Worm (Caenorhabditis elegans): ENCODE data around the gene ehs-1.
A peak's percentile ranks its signal among the peaks of the same experiment; 100 is the strongest.
"Not testable (repeated sequence)": the region's sequence is repeated elsewhere in the genome, so short reads cannot be mapped to it uniquely, and the experiment has no call there.

ehs-1 gene

DNA sequence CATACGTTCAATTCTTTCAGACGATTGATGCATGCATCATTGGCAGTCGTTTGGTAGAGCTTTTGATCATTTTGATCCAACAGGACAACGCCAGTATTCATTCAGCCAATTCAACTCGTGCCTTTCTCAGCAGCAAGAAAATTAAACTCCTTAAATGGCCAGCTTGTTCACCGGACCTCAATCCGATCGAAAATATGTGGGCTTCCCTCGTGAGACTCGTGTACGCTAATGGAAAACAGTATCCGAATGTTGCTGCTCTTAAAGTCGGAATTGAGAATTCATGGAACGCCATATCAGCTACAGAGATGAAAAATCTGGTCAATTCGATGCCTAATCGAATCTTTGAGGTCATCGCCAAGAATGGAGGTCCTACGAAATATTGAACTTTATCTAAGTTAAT is 5.1 kb upstream of the ehs-1 start, which contains the start of gene wago-5:
wago-5 (minus strand) TSS at position 101 of the 400 bp plus-strand sequence.
- TF ChIP-seq nhr-129, elt-3, zag-1 (tag; optimal IDR thresholded peaks at IDR 0.05): not testable (repeated sequence)

ce11 chrII:5816346-5816745 is 4.2 kb upstream of the ehs-1 start, which contains the start of gene ZK1248.20:
TSS of gene ZK1248.20 (plus strand) at chrII:5816646.
- TF ChIP-seq nhr-11 (tag; optimal IDR thresholded peaks at IDR 0.05) (no peak), ztf-4 (tag; optimal IDR thresholded peaks at IDR 0.05) (no peak), gmeb-1 (tag; optimal IDR thresholded peaks at IDR 0.05) (no peak)

- TF ChIP-seq ztf-11 (tag; optimal IDR thresholded peaks at IDR 0.05) (no peak), nhr-12 (tag; optimal IDR thresholded peaks at IDR 0.05) (no peak), sma-3 (GFP tag; optimal IDR thresholded peaks at IDR 0.05) (no peak), nhr-23 (tag; optimal IDR thresholded peaks at IDR 0.05) (no peak), fos-1 (tag; optimal IDR thresholded peaks at IDR 0.05) (no peak), nhr-77 (tag; optimal IDR thresholded peaks at IDR 0.05) (no peak), sma-9 (GFP tag; optimal IDR thresholded peaks at IDR 0.05) (no peak), sma-9 (tag; optimal IDR thresholded peaks at IDR 0.05) (no peak), ztf-4 (tag; optimal IDR thresholded peaks at IDR 0.05) (no peak), crh-2 (tag; optimal IDR thresholded peaks at IDR 0.05) (no peak), alr-1 (tag; optimal IDR thresholded peaks at IDR 0.05) (no peak), gmeb-1 (tag; optimal IDR thresholded peaks at IDR 0.05) (no peak), lin-11 (tag; optimal IDR thresholded peaks at IDR 0.05) (no peak), blmp-1 (tag; optimal IDR thresholded peaks at IDR 0.05; ENCODE audit: insufficient read depth) (no peak), unc-62 (GFP tag; optimal IDR thresholded peaks at IDR 0.05) (no peak), snpc-4 (tag; optimal IDR thresholded peaks at IDR 0.05) (no peak), nhr-237 (tag; optimal IDR thresholded peaks at IDR 0.05) (no peak), elt-3 (tag; optimal IDR thresholded peaks at IDR 0.05) (no peak), nhr-11 (tag; optimal IDR thresholded peaks at IDR 0.05) (no peak), unc-39 (tag; optimal IDR thresholded peaks at IDR 0.05) (no peak)
These were observed 2.2 kb upstream of the ehs-1 start, which contains the start of gene ZK1248.4 for ce11 chrII:5818298-5818697. TSS of gene ZK1248.4 (plus strand) at chrII:5818598.

- TF ChIP-seq sma-9 (GFP tag; optimal IDR thresholded peaks at IDR 0.05) (peak; percentile 12), sma-9 (tag; optimal IDR thresholded peaks at IDR 0.05) (no peak), blmp-1 (tag; optimal IDR thresholded peaks at IDR 0.05; ENCODE audit: insufficient read depth) (no peak), sma-3 (GFP tag; optimal IDR thresholded peaks at IDR 0.05) (peak; percentile 16), unc-55 (GFP tag; optimal IDR thresholded peaks at IDR 0.05) (peak; percentile 71), ceh-16 (tag; optimal IDR thresholded peaks at IDR 0.05) (no peak), ama-1 (optimal IDR thresholded peaks at IDR 0.05) (no peak), nhr-6 (tag; optimal IDR thresholded peaks at IDR 0.05) (no peak), dmd-4 (tag; optimal IDR thresholded peaks at IDR 0.05) (no peak)
These were observed 857 bp upstream of the ehs-1 start for ce11 chrII:5819655-5820054.

ce11 chrII:5827364-5827763 is 6.9 kb downstream of the ehs-1 start, which contains the start of gene tbc-2:
TSS of gene tbc-2 (minus strand) at chrII:5827443.
- no peak for TF ChIP-seq peb-1 (tag; optimal IDR thresholded peaks at IDR 0.05)
- no peak for TF ChIP-seq ztf-4 (tag; optimal IDR thresholded peaks at IDR 0.05)
- TF ChIP-seq unc-55 (GFP tag; optimal IDR thresholded peaks at IDR 0.05), result no peak
- peak; percentile 26 for TF ChIP-seq blmp-1 (tag; optimal IDR thresholded peaks at IDR 0.05; ENCODE audit: insufficient read depth)
- peak; percentile 8 for TF ChIP-seq sma-3 (GFP tag; optimal IDR thresholded peaks at IDR 0.05)

ce11 chrII:5828486-5828885 is 8.0 kb downstream of the ehs-1 start, which contains the start of gene ZK1248.11:
TSS of gene ZK1248.11 (minus strand) at chrII:5828586.
- TF ChIP-seq aly-2 (tag; optimal IDR thresholded peaks at IDR 0.05) (no peak), sma-9 (GFP tag; optimal IDR thresholded peaks at IDR 0.05) (no peak), sma-9 (tag; optimal IDR thresholded peaks at IDR 0.05) (no peak)

DNA sequence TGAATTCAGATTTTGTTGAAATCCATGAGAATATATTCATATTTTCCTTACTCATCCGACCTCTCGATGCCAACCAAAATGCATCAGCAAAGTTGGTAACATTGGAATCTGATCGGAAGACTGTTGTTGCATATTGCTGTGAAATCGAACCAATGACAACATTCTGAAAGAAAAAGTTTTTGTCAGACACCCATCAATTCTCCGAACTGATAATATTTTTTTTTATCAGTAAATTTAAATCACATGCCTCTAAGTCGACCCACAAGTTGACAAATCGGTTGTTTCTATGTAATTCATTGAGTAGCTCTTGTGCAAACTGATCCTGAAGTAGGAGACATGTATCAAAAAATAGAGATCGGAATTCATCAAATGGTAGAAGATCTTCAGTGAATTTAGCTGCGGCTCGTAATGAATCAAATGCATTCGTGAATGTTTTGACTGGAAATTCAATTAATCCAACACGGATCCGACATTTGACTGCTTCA is 9.5 kb downstream of the ehs-1 start, which contains the start of gene col-74:
col-74 (plus strand) TSS at position 435 of the 485 bp plus-strand sequence.
- TF ChIP-seq fos-1 (tag; optimal IDR thresholded peaks at IDR 0.05), result peak; percentile 47
- no peak for TF ChIP-seq mbf-1 (tag; optimal IDR thresholded peaks at IDR 0.05)
- TF ChIP-seq elt-3 (tag; optimal IDR thresholded peaks at IDR 0.05), result no peak
- TF ChIP-seq nhr-23 (tag; optimal IDR thresholded peaks at IDR 0.05), result no peak

Measured in whole organism, L2 larva.